Worm (Caenorhabditis elegans) whole organism, L3 larva: Measurements from ENCODE around the gene acr-3.

Source experiments
- ceh-28 ChIP-seq: fragments of 150-350 bp; optimal IDR thresholded peaks from 2 replicates; lab custom pipeline; 2014; ENCODE audit warnings: missing biosample characterization, missing genetic modification reagents, missing genetic modification characterization
- lin-39 ChIP-seq: fragments of 150-350 bp; optimal IDR thresholded peaks from 2 replicates; lab custom pipeline; 2018; ENCODE audit warnings: missing biosample characterization, missing genetic modification reagents, missing genetic modification characterization
- mdl-1 ChIP-seq: fragments of 150-350 bp; optimal IDR thresholded peaks from 2 replicates; lab custom pipeline; 2014; ENCODE audit warnings: missing biosample characterization, missing genetic modification characterization
- mml-1 ChIP-seq: fragments of 150-350 bp; sonication (generic microtip); optimal IDR thresholded peaks from 3 replicates; lab custom pipeline; 2014; ENCODE audit warnings: missing biosample characterization, missing genetic modification characterization
- nhr-12 ChIP-seq: fragments of 150-350 bp; optimal IDR thresholded peaks from 2 replicates; lab custom pipeline; 2014; ENCODE audit warnings: missing biosample characterization, missing genetic modification characterization
- nhr-28 ChIP-seq: fragments of 150-350 bp; optimal IDR thresholded peaks from 2 replicates; lab custom pipeline; 2014; ENCODE audit warnings: missing biosample characterization, missing genetic modification characterization
- nhr-77 ChIP-seq: fragments of 150-350 bp; optimal IDR thresholded peaks from 2 replicates; lab custom pipeline; 2014; ENCODE audit warnings: missing biosample characterization, missing genetic modification characterization
- pha-4 ChIP-seq: fragments of 150-350 bp; optimal IDR thresholded peaks from 2 replicates; lab custom pipeline; 2014; ENCODE audit warnings: missing biosample characterization, missing genetic modification reagents, missing genetic modification characterization

DNA sequence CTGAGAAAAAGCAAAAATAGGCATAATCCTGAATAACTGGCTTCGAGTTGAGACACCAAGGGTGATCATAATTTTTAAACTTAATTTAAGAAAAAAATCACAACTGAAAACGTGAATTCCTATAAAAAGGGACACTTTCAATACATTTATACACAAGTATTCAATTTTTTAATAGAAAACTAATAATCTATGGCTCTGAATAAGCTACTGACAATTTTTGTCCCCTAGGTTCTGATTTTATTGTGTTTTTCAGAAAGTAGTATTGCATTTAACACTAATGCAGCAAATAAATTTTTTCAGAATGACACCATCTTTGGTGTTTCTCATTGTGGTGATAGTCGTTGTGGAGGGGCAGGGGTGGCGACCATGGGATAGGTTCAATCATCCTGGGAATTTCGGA, 3.9 kb downstream of the acr-3 start, which contains the start of gene nas-11:
- TF ChIP-seq nhr-28 (tag; lab: Kevin White, UChicago), result no peak
- TF ChIP-seq nhr-77 (tag; lab: Kevin White, UChicago), result no peak
- TF ChIP-seq mdl-1 (tag; lab: Kevin White, UChicago), result no peak
- no peak for TF ChIP-seq pha-4 (tag; lab: Kevin White, UChicago)
- no peak for TF ChIP-seq ceh-28 (tag; lab: Kevin White, UChicago)
- TF ChIP-seq lin-39, result no peak
- TF ChIP-seq mml-1 (tag; lab: Kevin White, UChicago), result no peak
- TF ChIP-seq nhr-12 (tag; lab: Kevin White, UChicago), result no peak
